Fruit fly (Drosophila melanogaster) whole organism: ENCODE data around the gene Hsp22.

ENCODE experiments used
- Dll ChIP-seq: fragments of >200 bp; optimal IDR thresholded peaks from 2 replicates; lab custom pipeline; 2017
- psq ChIP-seq: fragments of >200 bp; optimal IDR thresholded peaks from 2 replicates; lab custom pipeline; 2017
- usp ChIP-seq: fragments of >200 bp; optimal IDR thresholded peaks from 2 replicates; lab custom pipeline; 2017; ENCODE audit warnings: missing biosample characterization, missing genetic modification characterization, mixed read lengths

- TF ChIP-seq psq (no peak), Dll (lab: Kevin White, UChicago) (no peak), usp (no peak)
These were observed 3.8 kb downstream of the Hsp22 start for dm6 chr3L:9376573-9376972.
